Worm (Caenorhabditis elegans) whole organism, L4/young adult: ENCODE measurements around the gene col-19.

Source experiments
- W03F9.2 ChIP-seq: fragments of 150-350 bp; optimal IDR thresholded peaks from 2 replicates; lab custom pipeline; 2014; ENCODE audit warnings: missing biosample characterization, missing genetic modification characterization
- dao-5 ChIP-seq: sonication (generic microtip); optimal IDR thresholded peaks from 2 replicates; lab custom pipeline; 2016; ENCODE audit warnings: missing genotype, missing genetic modification characterization, moderate library complexity, missing compliant biosample characterization
- him-1 ChIP-seq: sonication (generic microtip); optimal IDR thresholded peaks from 2 replicates; lab custom pipeline; 2016; ENCODE audit warnings: missing genotype, missing genetic modification reagents, missing genetic modification characterization, missing compliant biosample characterization

DNA sequence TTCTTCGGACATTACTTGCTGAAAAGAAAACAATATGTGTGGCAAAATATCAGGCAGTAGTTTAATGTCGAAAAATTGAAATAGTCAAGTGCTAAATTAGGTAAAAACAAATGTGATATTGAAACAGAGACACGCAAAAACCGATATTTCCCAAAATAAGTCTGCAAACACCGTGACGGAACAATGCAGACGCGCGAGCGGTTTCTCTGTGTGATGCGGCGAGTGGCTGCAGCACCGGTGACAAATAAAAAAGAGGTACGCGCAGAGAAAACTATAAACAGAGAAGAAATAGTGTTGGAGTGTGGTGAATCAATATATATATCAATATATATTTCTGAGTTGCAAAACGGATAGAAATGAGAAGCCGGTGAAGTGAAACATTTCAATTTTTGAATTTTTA, 38.8 kb upstream of the col-19 start, which contains the start of gene ife-2:
- TF ChIP-seq him-1 (tag; lab: Kevin White, UChicago), result no peak
- no peak for TF ChIP-seq W03F9.2 (tag; lab: Kevin White, UChicago)
- no peak for TF ChIP-seq dao-5 (tag; lab: Kevin White, UChicago)
